Worm (Caenorhabditis elegans) whole organism, L1 larva: ENCODE data around the gene algn-6.

Experiments used
- C04F5.9 ChIP-seq: sonication (generic microtip); optimal IDR thresholded peaks from 2 replicates; lab custom pipeline; 2016; ENCODE audit warnings: missing genetic modification characterization, missing compliant biosample characterization
- C16A3.4 ChIP-seq: fragments of 150-350 bp; optimal IDR thresholded peaks from 2 replicates; lab custom pipeline; 2014; ENCODE audit warnings: missing biosample characterization, missing genetic modification characterization
- F16B12.6 ChIP-seq: fragments of 150-350 bp; optimal IDR thresholded peaks from 2 replicates; lab custom pipeline; 2014; ENCODE audit warnings: missing biosample characterization, missing genetic modification characterization
- Y116A8C.19 ChIP-seq: sonication (generic microtip); optimal IDR thresholded peaks from 2 replicates; lab custom pipeline; 2016; ENCODE audit warnings: missing compliant biosample characterization, missing genetic modification characterization, borderline replicate concordance
- aha-1 ChIP-seq: fragments of 150-350 bp; optimal IDR thresholded peaks from 2 replicates; lab custom pipeline; 2014; ENCODE audit warnings: missing biosample characterization, missing genetic modification characterization
- alr-1 ChIP-seq: fragments of 200-800 bp; sonication (Bioruptor generic); optimal IDR thresholded peaks from 2 replicates; lab custom pipeline; 2018; ENCODE audit warnings: borderline replicate concordance, mild to moderate bottlenecking, missing genetic modification characterization, missing compliant biosample characterization
- ceh-63 ChIP-seq: fragments of 200-800 bp; sonication (Bioruptor generic); optimal IDR thresholded peaks from 2 replicates; lab custom pipeline; 2018; ENCODE audit warnings: mild to moderate bottlenecking, missing genetic modification characterization, missing compliant biosample characterization
- ceh-8 ChIP-seq: fragments of 200-800 bp; sonication (Bioruptor generic); optimal IDR thresholded peaks from 2 replicates; lab custom pipeline; 2018; ENCODE audit warnings: mild to moderate bottlenecking, missing genetic modification characterization, moderate library complexity, missing compliant biosample characterization
- ceh-82 ChIP-seq, 3 experiments: fragments of 150-350 bp in 1 of 3; sonication (generic microtip) in 2 of 3; optimal IDR thresholded peaks; 2 replicates each; lab custom pipeline; 2014 to 2017; ENCODE audit warnings: missing biosample characterization in 3 of 3, missing genetic modification characterization in 3 of 3
- ceh-90 ChIP-seq: sonication (generic microtip); optimal IDR thresholded peaks from 2 replicates; lab custom pipeline; 2016; ENCODE audit warnings: missing genetic modification characterization, missing compliant biosample characterization
- ces-1 ChIP-seq: fragments of 150-350 bp; optimal IDR thresholded peaks from 2 replicates; lab custom pipeline; 2014; ENCODE audit warnings: missing biosample characterization, missing genetic modification reagents, missing genetic modification characterization
- efl-1 ChIP-seq, 4 experiments: fragments of 150-350 bp; optimal IDR thresholded peaks in 3 of 4; peaks in 1 of 4; 1 replicate in 1 of 4; 2 replicates in 3 of 4; lab custom pipeline; 2014; ENCODE audit warnings: missing biosample characterization in 2 of 4, missing genetic modification characterization in 2 of 4, missing genetic modification reagents in 2 of 4
- egl-13 ChIP-seq: sonication (generic microtip); optimal IDR thresholded peaks from 2 replicates; lab custom pipeline; 2016; ENCODE audit warnings: missing genotype, missing genetic modification reagents, missing genetic modification characterization, missing compliant biosample characterization
- egl-27 ChIP-seq, 2 experiments: fragments of 150-350 bp in 1 of 2; sonication (generic microtip); optimal IDR thresholded peaks; 3 replicates each; lab custom pipeline; 2017 to 2018; ENCODE audit warnings: missing biosample characterization in 2 of 2, missing genetic modification characterization in 2 of 2, missing genetic modification reagents in 2 of 2
- elt-2 ChIP-seq: sonication (generic microtip); optimal IDR thresholded peaks from 2 replicates; lab custom pipeline; 2016; ENCODE audit warnings: missing genetic modification characterization, mild to moderate bottlenecking, inconsistent platforms, missing compliant biosample characterization, missing genetic modification reagents
- ets-5 ChIP-seq: fragments of 200-800 bp; sonication (Bioruptor generic); IDR thresholded peaks from 2 replicates; pipeline ENCODE4 v1.3.6; 2022; ENCODE audit warnings: missing genetic modification characterization, missing compliant biosample characterization
- fkh-4 ChIP-seq: sonication (generic microtip); optimal IDR thresholded peaks from 2 replicates; lab custom pipeline; 2016; ENCODE audit warnings: missing compliant biosample characterization, missing genetic modification characterization, borderline replicate concordance
- fkh-8 ChIP-seq: sonication (generic microtip); optimal IDR thresholded peaks from 2 replicates; lab custom pipeline; 2016; ENCODE audit warnings: mild to moderate bottlenecking, missing genetic modification characterization, missing compliant biosample characterization
- hlh-17 ChIP-seq: fragments of 200-800 bp; sonication (Bioruptor generic); optimal IDR thresholded peaks from 2 replicates; lab custom pipeline; 2018; ENCODE audit warnings: missing genetic modification characterization, mild to moderate bottlenecking, missing compliant biosample characterization, moderate library complexity, borderline replicate concordance
- hpl-2 ChIP-seq: fragments of 150-350 bp; optimal IDR thresholded peaks from 2 replicates; lab custom pipeline; 2014; ENCODE audit warnings: missing biosample characterization, missing genetic modification reagents, missing genetic modification characterization
- irx-1 ChIP-seq: sonication (generic microtip); optimal IDR thresholded peaks from 2 replicates; lab custom pipeline; 2016; ENCODE audit warnings: missing genetic modification characterization, missing compliant biosample characterization
- jun-1 ChIP-seq: fragments of 150-350 bp; optimal IDR thresholded peaks from 2 replicates; lab custom pipeline; 2014; ENCODE audit warnings: missing biosample characterization, missing genetic modification reagents, missing genetic modification characterization
- lin-15B ChIP-seq: fragments of 150-350 bp; sonication (generic microtip); optimal IDR thresholded peaks from 3 replicates; lab custom pipeline; 2014; ENCODE audit warnings: missing biosample characterization, missing genetic modification characterization
- lin-35 ChIP-seq, 2 experiments: fragments of 150-350 bp; optimal IDR thresholded peaks; 2 replicates each; lab custom pipeline; 2014; ENCODE audit warnings: missing biosample characterization in 2 of 2, missing genetic modification characterization in 2 of 2, missing genetic modification reagents in 2 of 2
- lsy-2 ChIP-seq, 2 experiments: fragments of 150-350 bp; optimal IDR thresholded peaks; 2 replicates each; lab custom pipeline; 2014; ENCODE audit warnings: missing biosample characterization in 2 of 2, missing genetic modification characterization in 2 of 2
- mab-9 ChIP-seq: fragments of 200-800 bp; sonication (Bioruptor generic); IDR thresholded peaks from 2 replicates; pipeline ENCODE4 v1.3.6; 2022; ENCODE audit warnings: missing genetic modification reagents, missing genetic modification characterization, missing compliant biosample characterization
- mdl-1 ChIP-seq, 2 experiments: fragments of 150-350 bp; optimal IDR thresholded peaks; 2 replicates each; lab custom pipeline; 2014 to 2017; ENCODE audit warnings: missing biosample characterization in 2 of 2, missing genetic modification characterization in 2 of 2, inconsistent platforms in 1 of 2
- mep-1 ChIP-seq: fragments of 150-350 bp; optimal IDR thresholded peaks from 2 replicates; lab custom pipeline; 2014; ENCODE audit warnings: missing biosample characterization, missing genetic modification characterization
- nhr-11 ChIP-seq: fragments of 150-350 bp; optimal IDR thresholded peaks from 2 replicates; lab custom pipeline; 2014; ENCODE audit warnings: missing biosample characterization, missing genetic modification characterization
- nhr-19 ChIP-seq: fragments of 200-800 bp; sonication (Bioruptor generic); conservative IDR thresholded peaks from 2 replicates; pipeline ENCODE4 v1.3.6; 2022; ENCODE audit warnings: missing genetic modification characterization, missing compliant biosample characterization
- nhr-20 ChIP-seq: sonication (generic microtip); optimal IDR thresholded peaks from 2 replicates; lab custom pipeline; 2016; ENCODE audit warnings: mild to moderate bottlenecking, missing genetic modification characterization, missing compliant biosample characterization
- nhr-71 ChIP-seq: sonication (generic microtip); optimal IDR thresholded peaks from 2 replicates; lab custom pipeline; 2016; ENCODE audit warnings: mild to moderate bottlenecking, missing genetic modification characterization, moderate library complexity, missing compliant biosample characterization
- nhr-76 ChIP-seq: sonication (generic microtip); optimal IDR thresholded peaks from 2 replicates; lab custom pipeline; 2017; ENCODE audit warnings: missing biosample characterization, missing genetic modification characterization
- nhr-77 ChIP-seq: fragments of 150-350 bp; optimal IDR thresholded peaks from 2 replicates; lab custom pipeline; 2014; ENCODE audit warnings: missing biosample characterization, missing genetic modification characterization
- nhr-84 ChIP-seq: sonication (generic microtip); optimal IDR thresholded peaks from 2 replicates; lab custom pipeline; 2017; ENCODE audit warnings: missing biosample characterization, missing genetic modification characterization
- nhr-90 ChIP-seq: sonication (generic microtip); optimal IDR thresholded peaks from 2 replicates; lab custom pipeline; 2016; ENCODE audit warnings: mild to moderate bottlenecking, missing genetic modification characterization, missing compliant biosample characterization; ENCODE audit not compliant: poor library complexity
- pqm-1 ChIP-seq: sonication (generic microtip); optimal IDR thresholded peaks from 3 replicates; lab custom pipeline; 2017; ENCODE audit warnings: missing biosample characterization, missing genetic modification characterization
- skn-1 ChIP-seq: fragments of 150-350 bp; optimal IDR thresholded peaks from 2 replicates; lab custom pipeline; 2014; ENCODE audit warnings: missing biosample characterization, missing genetic modification characterization
- snpc-4 ChIP-seq: fragments of 150-350 bp; optimal IDR thresholded peaks from 2 replicates; lab custom pipeline; 2014; ENCODE audit warnings: missing biosample characterization, missing genetic modification characterization
- snu-23 ChIP-seq: sonication (generic microtip); optimal IDR thresholded peaks from 2 replicates; lab custom pipeline; 2016; ENCODE audit warnings: missing genetic modification characterization, missing compliant biosample characterization
- sox-4 ChIP-seq: sonication (generic microtip); optimal IDR thresholded peaks from 2 replicates; lab custom pipeline; 2016; ENCODE audit warnings: missing genetic modification characterization, missing compliant biosample characterization
- sup-37 ChIP-seq: fragments of 200-800 bp; sonication (Bioruptor generic); optimal IDR thresholded peaks from 2 replicates; lab custom pipeline; 2018; ENCODE audit warnings: mild to moderate bottlenecking, missing genetic modification characterization, missing compliant biosample characterization
- swsn-7 ChIP-seq: sonication (generic microtip); optimal IDR thresholded peaks from 2 replicates; lab custom pipeline; 2016; ENCODE audit warnings: missing genetic modification characterization, missing compliant biosample characterization
- tbx-2 ChIP-seq: sonication (generic microtip); optimal IDR thresholded peaks from 2 replicates; lab custom pipeline; 2016; ENCODE audit warnings: missing genetic modification characterization, missing compliant biosample characterization
- unc-30 ChIP-seq: sonication (generic microtip); optimal IDR thresholded peaks from 2 replicates; lab custom pipeline; 2017; ENCODE audit warnings: missing biosample characterization, missing genetic modification characterization
- unc-86 ChIP-seq: sonication (generic microtip); optimal IDR thresholded peaks from 2 replicates; lab custom pipeline; 2016; ENCODE audit warnings: missing genetic modification characterization, missing compliant biosample characterization
- vab-15 ChIP-seq: sonication (generic microtip); optimal IDR thresholded peaks from 2 replicates; lab custom pipeline; 2017; ENCODE audit warnings: missing genotype, mild to moderate bottlenecking, missing genetic modification characterization, missing compliant biosample characterization
- xbp-1 ChIP-seq: sonication (generic microtip); optimal IDR thresholded peaks from 2 replicates; lab custom pipeline; 2016; ENCODE audit warnings: missing genetic modification characterization, missing compliant biosample characterization
- zag-1 ChIP-seq: fragments of 150-350 bp; optimal IDR thresholded peaks from 2 replicates; lab custom pipeline; 2014; ENCODE audit warnings: missing biosample characterization, missing genetic modification characterization
- ztf-11 ChIP-seq, 2 experiments: sonication (generic microtip); optimal IDR thresholded peaks; 2 replicates each; lab custom pipeline; 2016 to 2017; ENCODE audit warnings: missing genetic modification characterization in 2 of 2, missing biosample characterization in 1 of 2, missing compliant biosample characterization in 1 of 2

Gene algn-6

DNA sequence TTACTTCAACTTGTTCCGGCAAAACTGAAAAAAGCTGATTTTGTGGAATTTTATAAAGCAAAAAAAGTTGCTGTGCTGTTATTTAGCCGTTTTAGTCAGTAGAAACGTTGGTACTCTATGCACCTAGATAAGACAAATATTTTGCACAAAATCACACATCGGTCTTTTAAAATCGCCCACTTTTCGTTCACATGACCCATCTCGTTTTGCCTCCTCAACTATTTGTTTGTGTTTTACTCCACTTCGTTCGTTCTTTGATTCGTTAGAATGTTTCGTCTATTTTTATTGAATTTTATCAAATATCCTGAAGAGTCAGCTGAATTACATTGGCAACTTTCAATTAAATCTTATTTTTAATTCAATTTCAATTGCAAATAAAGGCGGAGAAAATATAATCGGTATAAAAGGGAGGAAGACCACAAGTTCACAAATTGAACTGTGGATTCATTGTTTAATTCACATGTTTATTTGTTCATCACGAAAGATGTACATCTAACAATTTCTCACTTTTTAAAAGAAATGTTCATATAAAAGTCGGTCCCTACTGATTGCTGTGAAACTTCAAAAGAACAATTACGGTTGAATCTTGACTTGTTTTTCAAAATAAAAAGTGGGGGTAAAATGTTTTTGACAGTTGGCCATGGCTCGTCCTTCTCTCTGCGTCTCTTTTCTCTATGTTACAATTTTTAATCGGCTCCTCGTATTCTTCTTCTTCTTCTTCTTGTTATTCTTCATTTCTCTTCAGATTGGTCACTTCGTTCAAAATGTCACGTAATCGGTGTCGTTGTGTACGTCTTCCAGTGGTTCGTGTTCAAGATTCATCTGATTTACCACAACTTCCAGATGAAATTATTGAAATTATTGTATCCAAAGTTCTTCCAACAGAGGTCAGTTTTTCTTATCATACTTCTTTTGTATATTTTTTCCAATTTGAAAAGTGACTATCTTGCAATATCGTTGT lies 27.3 kb upstream of the algn-6 start, which contains the start of gene DH11.2:
TSS of gene DH11.2 (plus strand) at position 746 of the 961 bp plus-strand sequence.
- TF ChIP-seq ces-1 (GFP tag; lab: Kevin White, UChicago) (no peak), efl-1 (optimal IDR thresholded peaks at IDR 0.05; lab: Kevin White, UChicago) (no peak), efl-1 (GFP tag; optimal IDR thresholded peaks at IDR 0.05 in 1 of 2; lab: Kevin White, UChicago) (peak in 1 of 2 experiments; percentile 68), xbp-1 (tag; lab: Kevin White, UChicago) (no peak), nhr-84 (tag; lab: Kevin White, UChicago) (no peak), mep-1 (tag; lab: Kevin White, UChicago) (peak; percentile 37), nhr-77 (tag; lab: Kevin White, UChicago) (no peak), hlh-17 (GFP tag; lab: Kevin White, UChicago) (no peak), vab-15 (tag; lab: Kevin White, UChicago) (no peak), ceh-8 (GFP tag; lab: Kevin White, UChicago) (no peak), mab-9 (no peak), sox-4 (tag; lab: Kevin White, UChicago) (no peak), C16A3.4 (tag; lab: Kevin White, UChicago) (peak; percentile 44), snpc-4 (tag; lab: Kevin White, UChicago) (no peak), lin-15B (tag; lab: Kevin White, UChicago) (no peak), swsn-7 (tag; lab: Kevin White, UChicago) (peak; percentile 21), C04F5.9 (tag; lab: Kevin White, UChicago) (no peak), nhr-11 (no peak), ztf-11 (tag; optimal IDR thresholded peaks at IDR 0.05; lab: Kevin White, UChicago) (no peak), Y116A8C.19 (no peak), nhr-76 (no peak), egl-13 (tag; lab: Kevin White, UChicago) (no peak), hpl-2 (GFP tag; lab: Kevin White, UChicago) (no peak), ceh-90 (tag; lab: Kevin White, UChicago) (no peak), skn-1 (tag; lab: Kevin White, UChicago) (no peak), lsy-2 (tag; optimal IDR thresholded peaks at IDR 0.05; lab: Kevin White, UChicago) (peak in 1 of 2 experiments; percentile 1), aha-1 (tag; lab: Kevin White, UChicago) (no peak), elt-2 (tag; lab: Kevin White, UChicago) (peak; percentile 49), sup-37 (GFP tag; lab: Kevin White, UChicago) (peak; percentile 34), nhr-90 (no peak), F16B12.6 (tag; lab: Kevin White, UChicago) (no peak), egl-27 (tag; optimal IDR thresholded peaks at IDR 0.05; lab: Kevin White, UChicago) (no peak), nhr-19 (GFP tag; lab: Robert Waterston, UW) (peak; percentile 51), irx-1 (no peak), unc-30 (tag; lab: Kevin White, UChicago) (no peak), mdl-1 (tag; optimal IDR thresholded peaks at IDR 0.05; lab: Kevin White, UChicago) (peak in 1 of 2 experiments; percentile 62), unc-86 (tag; lab: Kevin White, UChicago) (no peak), fkh-8 (tag; lab: Kevin White, UChicago) (no peak), jun-1 (tag; lab: Kevin White, UChicago) (no peak), snu-23 (peak; percentile 39), fkh-4 (no peak), ceh-63 (GFP tag; lab: Kevin White, UChicago) (no peak), lin-35 (GFP tag; optimal IDR thresholded peaks at IDR 0.05; lab: Kevin White, UChicago) (peak; percentile 1 to 43), nhr-20 (tag; lab: Kevin White, UChicago) (peak; percentile 65), ets-5 (GFP tag; lab: Robert Waterston, UW) (no peak), pqm-1 (tag; lab: Kevin White, UChicago) (no peak), tbx-2 (tag; lab: Kevin White, UChicago) (peak; percentile 17), ceh-82 (tag; optimal IDR thresholded peaks at IDR 0.05; lab: Kevin White, UChicago) (no peak), nhr-71 (tag; lab: Kevin White, UChicago) (peak; percentile 73), alr-1 (tag; lab: Kevin White, UChicago) (no peak), zag-1 (tag; lab: Kevin White, UChicago) (no peak)
